Worm (Caenorhabditis elegans) whole organism, L1 larva: Measurements from ENCODE around the gene T23B12.11.

Experiments
- blmp-1 ChIP-seq: fragments of 150-350 bp; optimal IDR thresholded peaks from 2 replicates; lab custom pipeline; 2014; ENCODE audit warnings: missing biosample characterization, missing genetic modification characterization
- dpl-1 ChIP-seq, 3 experiments: fragments of 150-350 bp in 2 of 3; sonication (generic microtip) in 1 of 3; optimal IDR thresholded peaks; 2 replicates each; lab custom pipeline; 2014 to 2017; ENCODE audit warnings: missing biosample characterization in 3 of 3, missing genetic modification characterization in 3 of 3, missing genetic modification reagents in 3 of 3
- fkh-10 ChIP-seq: sonication (generic microtip); optimal IDR thresholded peaks from 2 replicates; lab custom pipeline; 2017; ENCODE audit warnings: missing biosample characterization, missing genetic modification reagents, missing genetic modification characterization
- irx-1 ChIP-seq: sonication (generic microtip); optimal IDR thresholded peaks from 2 replicates; lab custom pipeline; 2016; ENCODE audit warnings: missing genetic modification characterization, missing compliant biosample characterization
- nhr-12 ChIP-seq: sonication (generic microtip); optimal IDR thresholded peaks from 2 replicates; lab custom pipeline; 2017; ENCODE audit warnings: missing biosample characterization, missing genetic modification characterization
- snpc-4 ChIP-seq: fragments of 150-350 bp; optimal IDR thresholded peaks from 2 replicates; lab custom pipeline; 2014; ENCODE audit warnings: missing biosample characterization, missing genetic modification characterization
- sox-4 ChIP-seq: sonication (generic microtip); optimal IDR thresholded peaks from 2 replicates; lab custom pipeline; 2016; ENCODE audit warnings: missing genetic modification characterization, missing compliant biosample characterization

- TF ChIP-seq irx-1 (tag; lab: Kevin White, UChicago) (no peak), nhr-12 (tag; lab: Kevin White, UChicago) (no peak), fkh-10 (no peak), sox-4 (no peak), snpc-4 (tag; lab: Kevin White, UChicago) (no peak), blmp-1 (tag; lab: Kevin White, UChicago) (peak; percentile 78), dpl-1 (GFP tag; optimal IDR thresholded peaks at IDR 0.05; lab: Kevin White, UChicago) (no peak)
Observed at ce11 chrV:8445636-8446035, 9.6 kb upstream of the T23B12.11 start.
